Worm (Caenorhabditis elegans) whole organism, mixed stage, embryonic: ENCODE measurements around the gene srsx-31.

Source experiments
- M03D4.4 ChIP-seq: sonication (generic microtip); optimal IDR thresholded peaks from 2 replicates; lab custom pipeline; 2017; ENCODE audit warnings: mild to moderate bottlenecking, missing genetic modification characterization, missing compliant biosample characterization
- bed-3 ChIP-seq: fragments of 200-800 bp; sonication (Bioruptor generic); optimal IDR thresholded peaks from 3 replicates; lab custom pipeline; 2018; ENCODE audit warnings: mild to moderate bottlenecking, missing genetic modification characterization, moderate library complexity, missing compliant biosample characterization
- blmp-1 ChIP-seq: fragments of 150-350 bp; optimal IDR thresholded peaks from 2 replicates; lab custom pipeline; 2014; ENCODE audit warnings: missing biosample characterization, missing genetic modification characterization
- ceh-39 ChIP-seq: fragments of 150-350 bp; optimal IDR thresholded peaks from 2 replicates; lab custom pipeline; 2014; ENCODE audit warnings: missing biosample characterization, missing genetic modification characterization
- ceh-43 ChIP-seq: fragments of 200-800 bp; sonication (Bioruptor generic); optimal IDR thresholded peaks from 2 replicates; lab custom pipeline; 2018; ENCODE audit warnings: mild to moderate bottlenecking, missing genetic modification characterization, moderate library complexity, missing compliant biosample characterization
- ceh-83 ChIP-seq: fragments of 200-800 bp; sonication (Bioruptor generic); optimal IDR thresholded peaks from 2 replicates; lab custom pipeline; 2018; ENCODE audit warnings: mild to moderate bottlenecking, missing genetic modification characterization, missing compliant biosample characterization
- ces-1 ChIP-seq: fragments of 150-350 bp; optimal IDR thresholded peaks from 2 replicates; lab custom pipeline; 2014; ENCODE audit warnings: missing biosample characterization, missing genetic modification reagents, missing genetic modification characterization
- cnd-1 ChIP-seq: fragments of 200-800 bp; sonication (Bioruptor generic); optimal IDR thresholded peaks from 2 replicates; lab custom pipeline; 2018; ENCODE audit warnings: mild to moderate bottlenecking, missing genetic modification characterization, missing compliant biosample characterization
- drap-1 ChIP-seq: fragments of 200-800 bp; sonication (Bioruptor generic); optimal IDR thresholded peaks from 3 replicates; lab custom pipeline; 2018; ENCODE audit warnings: mild to moderate bottlenecking, missing genetic modification characterization, missing compliant biosample characterization
- elt-3 ChIP-seq: fragments of 150-350 bp; optimal IDR thresholded peaks from 2 replicates; lab custom pipeline; 2014; ENCODE audit warnings: missing biosample characterization, missing genetic modification characterization
- flh-1 ChIP-seq: fragments of 200-800 bp; sonication (Bioruptor generic); optimal IDR thresholded peaks from 2 replicates; lab custom pipeline; 2018; ENCODE audit warnings: mild to moderate bottlenecking, missing genetic modification characterization, moderate library complexity, missing compliant biosample characterization
- ham-2 ChIP-seq: fragments of 200-800 bp; sonication (Bioruptor generic); optimal IDR thresholded peaks from 2 replicates; lab custom pipeline; 2018; ENCODE audit warnings: mild to moderate bottlenecking, missing genetic modification characterization, missing compliant biosample characterization
- hlh-1 ChIP-seq: fragments of 150-350 bp; optimal IDR thresholded peaks from 2 replicates; lab custom pipeline; 2014; ENCODE audit warnings: missing biosample characterization, missing genetic modification reagents, missing genetic modification characterization
- lin-13 ChIP-seq: fragments of 150-350 bp; optimal IDR thresholded peaks from 2 replicates; lab custom pipeline; 2014; ENCODE audit warnings: missing biosample characterization, missing genetic modification characterization
- lin-32 ChIP-seq: fragments of 200-800 bp; sonication (Bioruptor generic); optimal IDR thresholded peaks from 2 replicates; lab custom pipeline; 2018; ENCODE audit warnings: mild to moderate bottlenecking, missing genetic modification characterization, missing compliant biosample characterization
- lsy-2 ChIP-seq: fragments of 150-350 bp; optimal IDR thresholded peaks from 2 replicates; lab custom pipeline; 2014; ENCODE audit warnings: missing biosample characterization, missing genetic modification characterization
- mab-5 ChIP-seq: fragments of 150-350 bp; optimal IDR thresholded peaks from 2 replicates; lab custom pipeline; 2014; ENCODE audit warnings: missing biosample characterization, missing genetic modification characterization
- mls-2 ChIP-seq: sonication (generic microtip); optimal IDR thresholded peaks from 2 replicates; lab custom pipeline; 2016; ENCODE audit warnings: mild to moderate bottlenecking, missing genetic modification characterization, moderate library complexity, missing compliant biosample characterization
- nhr-12 ChIP-seq: fragments of 150-350 bp; optimal IDR thresholded peaks from 2 replicates; lab custom pipeline; 2014; ENCODE audit warnings: missing biosample characterization, missing genetic modification characterization
- nhr-237 ChIP-seq: fragments of 150-350 bp; optimal IDR thresholded peaks from 2 replicates; lab custom pipeline; 2014; ENCODE audit warnings: missing biosample characterization, missing genetic modification characterization
- nhr-28 ChIP-seq: fragments of 150-350 bp; optimal IDR thresholded peaks from 2 replicates; lab custom pipeline; 2014; ENCODE audit warnings: missing biosample characterization, missing genetic modification characterization
- nhr-76 ChIP-seq: sonication (generic microtip); optimal IDR thresholded peaks from 2 replicates; lab custom pipeline; 2017; ENCODE audit warnings: missing biosample characterization, missing genetic modification characterization
- pha-4 ChIP-seq: fragments of 150-350 bp; optimal IDR thresholded peaks from 2 replicates; lab custom pipeline; 2018; ENCODE audit warnings: missing biosample characterization, missing genetic modification reagents, missing genetic modification characterization
- sem-2 ChIP-seq: fragments of 200-800 bp; sonication (Bioruptor generic); optimal IDR thresholded peaks from 2 replicates; lab custom pipeline; 2018; ENCODE audit warnings: mild to moderate bottlenecking, missing genetic modification characterization, missing compliant biosample characterization
- snpc-4 ChIP-seq: fragments of 150-350 bp; optimal IDR thresholded peaks from 2 replicates; lab custom pipeline; 2014; ENCODE audit warnings: missing biosample characterization, missing genetic modification characterization
- sptf-1 ChIP-seq: sonication (generic microtip); optimal IDR thresholded peaks from 2 replicates; lab custom pipeline; 2017; ENCODE audit warnings: mild to moderate bottlenecking, missing genetic modification characterization, moderate library complexity, missing compliant biosample characterization
- tbx-8 ChIP-seq: fragments of 200-800 bp; sonication (Bioruptor generic); optimal IDR thresholded peaks from 2 replicates; lab custom pipeline; 2018; ENCODE audit warnings: mild to moderate bottlenecking, missing genetic modification characterization, moderate library complexity, missing compliant biosample characterization
- unc-120 ChIP-seq: sonication (generic microtip); optimal IDR thresholded peaks from 2 replicates; lab custom pipeline; 2017; ENCODE audit warnings: missing genetic modification characterization, missing compliant biosample characterization; ENCODE audit not compliant: poor library complexity, severe bottlenecking
- unc-39 ChIP-seq: fragments of 150-350 bp; optimal IDR thresholded peaks from 2 replicates; lab custom pipeline; 2014; ENCODE audit warnings: missing biosample characterization, missing genetic modification characterization
- unc-62 ChIP-seq: fragments of 150-350 bp; optimal IDR thresholded peaks from 2 replicates; lab custom pipeline; 2014; ENCODE audit warnings: missing biosample characterization, missing genetic modification reagents, missing genetic modification characterization
- zip-8 ChIP-seq: fragments of 150-350 bp; optimal IDR thresholded peaks from 2 replicates; lab custom pipeline; 2014; ENCODE audit warnings: missing biosample characterization, missing genetic modification characterization
- ztf-11 ChIP-seq: fragments of 150-350 bp; optimal IDR thresholded peaks from 2 replicates; lab custom pipeline; 2014; ENCODE audit warnings: missing biosample characterization, missing genetic modification characterization

The srsx-31 gene

DNA sequence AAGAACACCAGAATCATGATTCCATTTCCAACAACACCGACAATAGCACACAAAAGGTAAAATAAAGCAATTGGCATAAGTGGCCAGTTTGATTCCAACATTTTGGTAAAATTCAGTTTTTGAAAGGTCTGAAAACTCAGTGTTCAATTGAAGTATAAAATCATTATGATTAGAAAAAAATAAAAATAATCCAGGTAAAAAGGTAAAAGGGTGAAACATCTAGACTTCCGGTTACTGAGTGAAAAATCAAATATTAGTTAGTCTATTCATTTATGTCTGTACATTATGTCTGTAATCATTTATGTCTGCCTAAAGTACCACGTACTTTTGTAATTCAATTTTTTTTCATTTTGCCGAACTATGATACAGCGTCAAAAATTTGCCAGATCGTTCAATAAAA is at the start of gene srsx-31:
Gene srsx-31, minus strand, starts transcription at position 101 of the 400 bp plus-strand sequence.
- no peak for TF ChIP-seq lsy-2 (tag; lab: Kevin White, UChicago)
- TF ChIP-seq elt-3 (tag; lab: Kevin White, UChicago) = no peak
- TF ChIP-seq ces-1 (GFP tag; lab: Kevin White, UChicago) = no peak
- no peak for TF ChIP-seq nhr-28
- TF ChIP-seq nhr-76 (tag; lab: Kevin White, UChicago) = no peak
- no peak for TF ChIP-seq cnd-1 (tag; lab: Kevin White, UChicago)
- no peak for TF ChIP-seq sem-2
- no peak for TF ChIP-seq unc-39 (tag; lab: Kevin White, UChicago)
- TF ChIP-seq bed-3 (GFP tag; lab: Kevin White, UChicago) = no peak
- TF ChIP-seq pha-4 (tag; lab: Kevin White, UChicago) = no peak
- TF ChIP-seq ceh-83 = no peak
- TF ChIP-seq tbx-8 (GFP tag; lab: Kevin White, UChicago) = no peak
- no peak for TF ChIP-seq mab-5 (tag; lab: Kevin White, UChicago)
- TF ChIP-seq nhr-12 (tag; lab: Kevin White, UChicago) = no peak
- no peak for TF ChIP-seq ztf-11
- no peak for TF ChIP-seq zip-8 (tag; lab: Kevin White, UChicago)
- no peak for TF ChIP-seq sptf-1 (tag; lab: Kevin White, UChicago)
- TF ChIP-seq unc-62 (GFP tag; lab: Kevin White, UChicago) = no peak
- TF ChIP-seq blmp-1 = no peak

ce11 chrV:11304200-11304599 is 49.3 kb upstream of the srsx-31 start:
- TF ChIP-seq pha-4 (tag; lab: Kevin White, UChicago) (no peak), zip-8 (tag; lab: Kevin White, UChicago) (no peak), M03D4.4 (tag; lab: Kevin White, UChicago) (no peak), lin-13 (tag; lab: Kevin White, UChicago) (no peak), unc-120 (tag; lab: Kevin White, UChicago) (no peak), elt-3 (tag; lab: Kevin White, UChicago) (no peak), sptf-1 (tag; lab: Kevin White, UChicago) (no peak), ceh-43 (GFP tag; lab: Kevin White, UChicago) (no peak), blmp-1 (no peak), unc-62 (GFP tag; lab: Kevin White, UChicago) (no peak), tbx-8 (GFP tag; lab: Kevin White, UChicago) (no peak), flh-1 (GFP tag; lab: Kevin White, UChicago) (no peak), ztf-11 (no peak)

DNA sequence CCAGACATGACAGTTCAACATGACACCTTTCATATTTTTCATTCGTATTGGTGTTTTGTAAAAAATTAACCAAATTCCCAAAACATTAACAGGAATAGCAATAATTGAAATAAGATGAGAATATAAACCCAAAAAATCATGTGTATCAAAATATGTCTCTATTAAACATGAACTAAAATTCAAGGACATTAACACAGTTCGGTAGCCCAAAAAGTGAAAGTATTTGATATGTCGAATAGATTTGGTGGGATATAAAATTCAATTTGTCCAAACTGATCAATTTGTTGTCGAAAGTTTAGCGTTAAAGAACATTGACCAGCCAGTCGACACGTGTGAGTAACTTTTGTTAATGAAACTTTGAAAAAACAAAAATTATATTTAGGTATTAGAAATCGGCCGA is 47.8 kb upstream of the srsx-31 start, which contains the start of gene srh-46:
Gene srh-46, minus strand, starts transcription at position 189 of the 400 bp plus-strand sequence.
- TF ChIP-seq lin-32 (GFP tag; lab: Kevin White, UChicago) (no peak), nhr-237 (tag; lab: Kevin White, UChicago) (no peak), snpc-4 (no peak), ztf-11 (no peak), ceh-83 (no peak), unc-39 (tag; lab: Kevin White, UChicago) (no peak), ceh-43 (GFP tag; lab: Kevin White, UChicago) (no peak), pha-4 (tag; lab: Kevin White, UChicago) (no peak), elt-3 (tag; lab: Kevin White, UChicago) (no peak), ces-1 (GFP tag; lab: Kevin White, UChicago) (no peak), sem-2 (no peak), lsy-2 (tag; lab: Kevin White, UChicago) (no peak), nhr-12 (tag; lab: Kevin White, UChicago) (no peak), ceh-39 (tag; lab: Kevin White, UChicago) (no peak), bed-3 (GFP tag; lab: Kevin White, UChicago) (no peak), ham-2 (GFP tag; lab: Kevin White, UChicago) (no peak), mab-5 (tag; lab: Kevin White, UChicago) (no peak), nhr-28 (no peak)
- TF ChIP-seq, all 35 proteins: peak for 0

DNA sequence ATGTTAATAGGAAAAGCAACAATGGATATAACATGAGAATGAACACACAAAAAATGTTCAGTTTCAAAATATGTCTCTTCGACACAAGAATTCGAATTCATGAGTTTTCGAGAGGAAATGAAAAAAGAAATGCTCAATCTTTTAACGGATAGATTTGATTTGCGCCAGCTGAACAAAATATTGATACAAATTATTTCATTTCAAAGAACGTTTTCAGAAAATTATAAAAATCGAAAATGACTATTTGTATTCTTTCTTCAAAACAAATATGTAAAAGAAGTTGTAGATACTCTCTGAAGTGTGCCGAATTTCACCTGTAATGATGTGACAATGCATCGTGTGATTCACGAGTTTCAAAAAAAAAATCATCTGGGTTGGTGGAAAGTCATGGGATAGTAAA is 45.7 kb upstream of the srsx-31 start, which contains the start of gene srh-47:
Gene srh-47, minus strand, starts transcription at position 101 of the 400 bp plus-strand sequence.
- TF ChIP-seq snpc-4 (no peak), mab-5 (tag; lab: Kevin White, UChicago) (no peak), ztf-11 (no peak)

ce11 chrV:11299406-11299805 is 44.5 kb upstream of the srsx-31 start:
- no peak for TF ChIP-seq elt-3 (tag; lab: Kevin White, UChicago)
- no peak for TF ChIP-seq lsy-2 (tag; lab: Kevin White, UChicago)
- TF ChIP-seq flh-1 (GFP tag; lab: Kevin White, UChicago) = no peak
- TF ChIP-seq mls-2 (tag; lab: Kevin White, UChicago) = no peak
- no peak for TF ChIP-seq tbx-8 (GFP tag; lab: Kevin White, UChicago)
- no peak for TF ChIP-seq snpc-4
- no peak for TF ChIP-seq ztf-11
- no peak for TF ChIP-seq mab-5 (tag; lab: Kevin White, UChicago)
- TF ChIP-seq ces-1 (GFP tag; lab: Kevin White, UChicago) = no peak
- no peak for TF ChIP-seq nhr-28
- no peak for TF ChIP-seq M03D4.4 (tag; lab: Kevin White, UChicago)
- TF ChIP-seq unc-120 (tag; lab: Kevin White, UChicago) = no peak
- no peak for TF ChIP-seq hlh-1 (tag; lab: Kevin White, UChicago)
- TF ChIP-seq cnd-1 (tag; lab: Kevin White, UChicago) = no peak
- no peak for TF ChIP-seq nhr-76 (tag; lab: Kevin White, UChicago)
- TF ChIP-seq unc-62 (GFP tag; lab: Kevin White, UChicago) = no peak
- no peak for TF ChIP-seq sem-2
- no peak for TF ChIP-seq drap-1 (GFP tag; lab: Kevin White, UChicago)
- TF ChIP-seq ceh-83 = no peak
- no peak for TF ChIP-seq ceh-43 (GFP tag; lab: Kevin White, UChicago)
